Fruit fly (Drosophila melanogaster) whole organism, embryonic: Measurements from ENCODE around the gene CG13700.
A peak's percentile ranks its signal among the peaks of the same experiment; 100 is the strongest.

Source experiments
- Atf-2 ChIP-seq: fragments of 200-800 bp; sonication (Bioruptor generic); optimal IDR thresholded peaks from 2 replicates; lab custom pipeline; 2016; ENCODE audit warnings: missing biosample characterization, missing genetic modification characterization
- Atf3 ChIP-seq: fragments of 200-800 bp; sonication (Bioruptor generic); optimal IDR thresholded peaks from 3 replicates; lab custom pipeline; 2016; ENCODE audit warnings: missing biosample characterization, missing genetic modification characterization
- BEAF-32 ChIP-seq: fragments of 200-800 bp; sonication (Bioruptor generic); optimal IDR thresholded peaks from 3 replicates; lab custom pipeline; 2017; ENCODE audit warnings: missing biosample characterization, missing genetic modification characterization, mild to moderate bottlenecking, moderate library complexity, missing genetic modification reagents
- Bdp1 ChIP-seq: fragments of 200-800 bp; sonication (Bioruptor generic); optimal IDR thresholded peaks from 3 replicates; lab custom pipeline; 2016; ENCODE audit warnings: missing biosample characterization, missing genetic modification characterization
- CG10654 ChIP-seq: fragments of 200-800 bp; sonication (Bioruptor generic); optimal IDR thresholded peaks from 2 replicates; lab custom pipeline; 2016; ENCODE audit warnings: missing biosample characterization, missing genetic modification characterization
- CG11085 ChIP-seq: fragments of 200-800 bp; sonication (Bioruptor generic); IDR thresholded peaks from 2 replicates; pipeline ENCODE4 v1.3.6; 2022; ENCODE audit warnings: missing biosample characterization, missing genetic modification characterization
- CG11247 ChIP-seq: fragments of 200-800 bp; sonication (Bioruptor generic); IDR thresholded peaks from 2 replicates; pipeline ENCODE4 v1.3.6; 2022; ENCODE audit warnings: missing biosample characterization, missing genetic modification characterization
- CG11456 ChIP-seq: fragments of 200-800 bp; sonication (Bioruptor generic); IDR thresholded peaks from 3 replicates; pipeline ENCODE4 v1.3.6; 2022; ENCODE audit warnings: missing biosample characterization, missing genetic modification characterization
- CG11695 ChIP-seq: fragments of 200-800 bp; sonication (Bioruptor generic); IDR thresholded peaks from 3 replicates; pipeline ENCODE4 v1.3.6; 2022; ENCODE audit warnings: missing biosample characterization, missing genetic modification characterization
- CG13424 ChIP-seq: fragments of 200-800 bp; sonication (Bioruptor generic); optimal IDR thresholded peaks from 2 replicates; lab custom pipeline; 2019; ENCODE audit warnings: missing biosample characterization, mild to moderate bottlenecking, missing genetic modification characterization, moderate library complexity
- CG14965 ChIP-seq: fragments of 200-800 bp; sonication (Bioruptor generic); optimal IDR thresholded peaks from 2 replicates; lab custom pipeline; 2016; ENCODE audit warnings: missing biosample characterization, missing genetic modification characterization, borderline replicate concordance
- CG17361 ChIP-seq: fragments of 200-800 bp; sonication (Bioruptor generic); IDR thresholded peaks from 3 replicates; pipeline ENCODE4 v1.3.6; 2022; ENCODE audit warnings: missing biosample characterization, missing genetic modification characterization
- CG17568 ChIP-seq: fragments of 200-800 bp; sonication (Bioruptor generic); optimal IDR thresholded peaks from 2 replicates; lab custom pipeline; 2018; ENCODE audit warnings: missing biosample characterization, mild to moderate bottlenecking, missing genetic modification characterization, moderate library complexity
- CG17912 ChIP-seq: fragments of 200-800 bp; sonication (Bioruptor generic); optimal IDR thresholded peaks from 2 replicates; lab custom pipeline; 2018; ENCODE audit warnings: missing biosample characterization, mild to moderate bottlenecking, missing genetic modification characterization
- CG18619 ChIP-seq: fragments of 200-800 bp; sonication (Bioruptor generic); optimal IDR thresholded peaks from 3 replicates; lab custom pipeline; 2017; ENCODE audit warnings: missing biosample characterization, mild to moderate bottlenecking, missing genetic modification characterization
- CG2712 ChIP-seq: fragments of 200-800 bp; optimal IDR thresholded peaks from 3 replicates; lab custom pipeline; 2019; ENCODE audit warnings: missing biosample characterization, mild to moderate bottlenecking, missing genetic modification characterization, moderate library complexity
- CG2889 ChIP-seq: fragments of 200-800 bp; sonication (Bioruptor generic); IDR thresholded peaks from 3 replicates; pipeline ENCODE4 v1.3.6; 2022; ENCODE audit warnings: missing biosample characterization, missing genetic modification characterization
- CG30431 ChIP-seq: fragments of 200-800 bp; sonication (Bioruptor generic); optimal IDR thresholded peaks from 2 replicates; lab custom pipeline; 2017; ENCODE audit warnings: missing biosample characterization, missing genetic modification characterization
- CG3838 ChIP-seq: fragments of 200-800 bp; sonication (Bioruptor generic); optimal IDR thresholded peaks from 3 replicates; lab custom pipeline; 2016; ENCODE audit warnings: missing biosample characterization, missing genetic modification characterization
- CG6689 ChIP-seq: fragments of 200-800 bp; sonication (Bioruptor generic); IDR thresholded peaks from 2 replicates; pipeline ENCODE4 v1.3.6; 2022; ENCODE audit warnings: missing biosample characterization, missing genetic modification characterization
- CHES-1-like ChIP-seq: fragments of 200-800 bp; sonication (Bioruptor generic); optimal IDR thresholded peaks from 2 replicates; lab custom pipeline; 2016; ENCODE audit warnings: missing biosample characterization, missing genetic modification characterization
- CoRest ChIP-seq: fragments of 200-800 bp; sonication (Bioruptor generic); optimal IDR thresholded peaks from 3 replicates; lab custom pipeline; 2018; ENCODE audit warnings: missing biosample characterization, mild to moderate bottlenecking, missing genetic modification characterization, moderate library complexity
- Drgx ChIP-seq: fragments of 200-800 bp; sonication (Bioruptor generic); IDR thresholded peaks from 2 replicates; pipeline ENCODE4 v1.3.6; 2022; ENCODE audit warnings: missing biosample characterization, missing genetic modification characterization
- Hr3 ChIP-seq: fragments of 200-800 bp; sonication (Bioruptor generic); optimal IDR thresholded peaks from 3 replicates; lab custom pipeline; 2016; ENCODE audit warnings: missing biosample characterization, missing genetic modification characterization
- Hr39 ChIP-seq: fragments of >200 bp; optimal IDR thresholded peaks from 2 replicates; lab custom pipeline; 2017
- Hr51 ChIP-seq, 2 experiments: fragments of 200-800 bp; sonication (Bioruptor generic); optimal IDR thresholded peaks; 2 replicates in 1 of 2; 3 replicates in 1 of 2; lab custom pipeline; 2016 to 2018; ENCODE audit warnings: missing biosample characterization in 2 of 2, missing genetic modification characterization in 2 of 2, mild to moderate bottlenecking in 1 of 2, moderate library complexity in 1 of 2
- Hsf ChIP-seq: fragments of 200-800 bp; sonication (Bioruptor generic); optimal IDR thresholded peaks from 3 replicates; lab custom pipeline; 2016; ENCODE audit warnings: missing biosample characterization, missing genetic modification characterization
- Sox102F ChIP-seq: fragments of 200-800 bp; sonication (Bioruptor generic); optimal IDR thresholded peaks from 2 replicates; lab custom pipeline; 2018; ENCODE audit warnings: missing biosample characterization, mild to moderate bottlenecking, missing genetic modification characterization, moderate library complexity
- bowl ChIP-seq: fragments of 200-800 bp; sonication (Bioruptor generic); IDR thresholded peaks from 2 replicates; pipeline ENCODE4 v1.3.6; 2022; ENCODE audit warnings: missing biosample characterization, missing genetic modification characterization
- caup ChIP-seq: fragments of 200-800 bp; sonication (Bioruptor generic); optimal IDR thresholded peaks from 3 replicates; lab custom pipeline; 2017; ENCODE audit warnings: missing biosample characterization, mild to moderate bottlenecking, missing genetic modification characterization, moderate library complexity; ENCODE audit not compliant: severe bottlenecking
- chinmo ChIP-seq: fragments of 200-800 bp; sonication (Bioruptor generic); IDR thresholded peaks from 4 replicates; pipeline ENCODE4 v1.3.6; 2022; ENCODE audit warnings: missing biosample characterization, missing genetic modification characterization; ENCODE audit not compliant: partially characterized antibody
- corto ChIP-seq: fragments of 200-800 bp; sonication (Bioruptor generic); optimal IDR thresholded peaks from 2 replicates; lab custom pipeline; 2016; ENCODE audit warnings: missing biosample characterization, mild to moderate bottlenecking, missing genetic modification characterization, moderate library complexity
- disco-r ChIP-seq: fragments of 200-800 bp; sonication (Bioruptor generic); optimal IDR thresholded peaks from 2 replicates; lab custom pipeline; 2016; ENCODE audit warnings: missing biosample characterization, missing genetic modification characterization
- dmrt11E ChIP-seq: fragments of 200-800 bp; sonication (Bioruptor generic); optimal IDR thresholded peaks from 3 replicates; lab custom pipeline; 2018; ENCODE audit warnings: missing biosample characterization, mild to moderate bottlenecking, missing genetic modification characterization, moderate library complexity
- dmrt99B ChIP-seq: fragments of 200-800 bp; sonication (Bioruptor generic); optimal IDR thresholded peaks from 2 replicates; lab custom pipeline; 2018; ENCODE audit warnings: missing biosample characterization, mild to moderate bottlenecking, missing genetic modification characterization, moderate library complexity
- emc ChIP-seq: fragments of 200-800 bp; sonication (Bioruptor generic); optimal IDR thresholded peaks from 2 replicates; lab custom pipeline; 2016; ENCODE audit warnings: missing biosample characterization, missing genetic modification characterization
- kay ChIP-seq: fragments of 200-800 bp; sonication (Bioruptor generic); optimal IDR thresholded peaks from 2 replicates; lab custom pipeline; 2016; ENCODE audit warnings: missing biosample characterization, missing genetic modification characterization
- lmd ChIP-seq: fragments of 200-800 bp; sonication (Bioruptor generic); IDR thresholded peaks from 2 replicates; pipeline ENCODE4 v1.3.6; 2022; ENCODE audit warnings: missing biosample characterization, missing genetic modification characterization
- maf-S ChIP-seq: fragments of 200-800 bp; sonication (Bioruptor generic); optimal IDR thresholded peaks from 2 replicates; lab custom pipeline; 2016; ENCODE audit warnings: missing biosample characterization, missing genetic modification characterization
- mld ChIP-seq: fragments of 200-800 bp; sonication (Bioruptor generic); IDR thresholded peaks from 3 replicates; pipeline ENCODE4 v1.3.6; 2022; ENCODE audit warnings: missing biosample characterization, missing genetic modification characterization; ENCODE audit not compliant: partially characterized antibody
- nom ChIP-seq: fragments of 200-800 bp; sonication (Bioruptor generic); optimal IDR thresholded peaks from 2 replicates; lab custom pipeline; 2017; ENCODE audit warnings: missing biosample characterization, missing genetic modification characterization, mild to moderate bottlenecking, moderate library complexity, missing genetic modification reagents
- pan ChIP-seq, 4 experiments: fragments of >200 bp in 3 of 4; fragments of 200-800 bp in 1 of 4; sonication (Bioruptor generic) in 1 of 4; optimal IDR thresholded peaks in 3 of 4; IDR thresholded peaks in 1 of 4; 2 replicates each; pipeline versions ENCODE4 v1.3.6 to Lab custom; 2017 to 2022; ENCODE audit warnings: missing biosample characterization in 2 of 4, missing genetic modification characterization in 2 of 4, mixed read lengths in 1 of 4
- row ChIP-seq: fragments of 200-800 bp; sonication (Bioruptor generic); IDR thresholded peaks from 3 replicates; pipeline ENCODE4 v1.3.6; 2022; ENCODE audit warnings: missing biosample characterization, missing genetic modification characterization
- sd ChIP-seq: fragments of 200-800 bp; sonication (Bioruptor generic); optimal IDR thresholded peaks from 3 replicates; lab custom pipeline; 2018; ENCODE audit warnings: missing biosample characterization, mild to moderate bottlenecking, missing genetic modification characterization, moderate library complexity
- sr ChIP-seq: fragments of 200-800 bp; sonication (Bioruptor generic); IDR thresholded peaks from 3 replicates; pipeline ENCODE4 v1.3.6; 2022; ENCODE audit warnings: missing biosample characterization, missing genetic modification characterization
- trem ChIP-seq: fragments of 200-800 bp; optimal IDR thresholded peaks from 3 replicates; lab custom pipeline; 2019; ENCODE audit warnings: missing biosample characterization, mild to moderate bottlenecking, missing genetic modification characterization, moderate library complexity
- ttk ChIP-seq: fragments of 200-800 bp; sonication (Bioruptor generic); IDR thresholded peaks from 2 replicates; pipeline ENCODE4 v2.1.2; 2022; ENCODE audit warnings: missing biosample characterization, missing genetic modification characterization
- unpg ChIP-seq: fragments of 200-800 bp; sonication (Bioruptor generic); optimal IDR thresholded peaks from 3 replicates; lab custom pipeline; 2018; ENCODE audit warnings: missing biosample characterization, mild to moderate bottlenecking, missing genetic modification characterization, moderate library complexity
- yki ChIP-seq: fragments of >200 bp; optimal IDR thresholded peaks from 3 replicates; lab custom pipeline; 2018
- z ChIP-seq: fragments of 200-800 bp; sonication (Bioruptor generic); IDR thresholded peaks from 3 replicates; pipeline ENCODE4 v1.3.6; 2022; ENCODE audit warnings: missing biosample characterization, missing genetic modification characterization

Gene CG13700

dm6 chr3L:18281236-18281635 lies 19.8 kb downstream of the CG13700 start (continued):
- TF ChIP-seq CG11695: peak; percentile 81
- TF ChIP-seq CG13424 (tag; lab: Kevin White, UChicago): peak; percentile 91
- TF ChIP-seq CHES-1-like (GFP tag; lab: Kevin White, UChicago): peak; percentile 75
- no peak for TF ChIP-seq BEAF-32 (GFP tag; lab: Kevin White, UChicago)
- peak; percentile 92 for TF ChIP-seq CG6689 (GFP tag; lab: Robert Waterston, UW)
- peak; percentile 67; the same call in 1 of the 3 replicates for TF ChIP-seq CG11456 (GFP tag; lab: Robert Waterston, UW)
- peak; percentile 76 for TF ChIP-seq CG2889 (GFP tag; lab: Robert Waterston, UW)
- peak; percentile 98 for TF ChIP-seq CG2712
- TF ChIP-seq caup (GFP tag; lab: Kevin White, UChicago): peak; percentile 74
- no peak for TF ChIP-seq Hr39
- TF ChIP-seq unpg (GFP tag; lab: Kevin White, UChicago): peak; percentile 93
- TF ChIP-seq ttk: peak; percentile 84
- peak; percentile 90 for TF ChIP-seq lmd (GFP tag; lab: Robert Waterston, UW)
- no peak for TF ChIP-seq pan (optimal IDR thresholded peaks at IDR 0.05; lab: Kevin White, UChicago)
- TF ChIP-seq pan (GFP tag; optimal IDR thresholded peaks at IDR 0.05 in 1 of 2, IDR thresholded peaks at IDR 0.05 in 1 of 2): peak in 1 of 2 experiments; percentile 80
- peak; percentile 79 to 82 for TF ChIP-seq Hr51 (GFP tag; optimal IDR thresholded peaks at IDR 0.05; lab: Kevin White, UChicago)
- peak; percentile 72 for TF ChIP-seq CG3838 (GFP tag; lab: Kevin White, UChicago)
- TF ChIP-seq Sox102F: peak; percentile 87
- TF ChIP-seq yki: no peak
- peak; percentile 89 for TF ChIP-seq Hr3
- TF ChIP-seq z (GFP tag; lab: Robert Waterston, UW): 0 out of 3 replicates have a peak, but pooled peaks have one; percentile 56
- no peak for TF ChIP-seq CG17912 (GFP tag; lab: Kevin White, UChicago)
- peak; percentile 75 for TF ChIP-seq maf-S (GFP tag; lab: Kevin White, UChicago)
- peak; percentile 94 for TF ChIP-seq CG17361 (GFP tag; lab: Robert Waterston, UW)
- no peak for TF ChIP-seq CG11085 (GFP tag; lab: Robert Waterston, UW)
- peak; percentile 78 for TF ChIP-seq CG11247 (GFP tag; lab: Robert Waterston, UW)
- TF ChIP-seq CG17568 (GFP tag; lab: Kevin White, UChicago): peak; percentile 85
- peak; percentile 46 for TF ChIP-seq sd (tag; lab: Kevin White, UChicago)
- peak; percentile 88 for TF ChIP-seq Atf3
- TF ChIP-seq Bdp1: peak; percentile 77
- peak; percentile 92 for TF ChIP-seq Hsf (GFP tag; lab: Kevin White, UChicago)
- peak; percentile 72 for TF ChIP-seq CG10654
- peak; percentile 92 for TF ChIP-seq CG30431 (GFP tag; lab: Kevin White, UChicago)
- peak; percentile 86 for TF ChIP-seq Atf-2
- TF ChIP-seq nom: no peak
- no peak for TF ChIP-seq bowl (GFP tag; lab: Robert Waterston, UW)
- no peak for TF ChIP-seq sr
- TF ChIP-seq dmrt99B (tag; lab: Kevin White, UChicago): peak; percentile 87
- peak; percentile 84 for TF ChIP-seq CG18619 (GFP tag; lab: Kevin White, UChicago)
- TF ChIP-seq dmrt11E (tag; lab: Kevin White, UChicago): peak; percentile 99
- TF ChIP-seq chinmo (GFP tag; lab: Robert Waterston, UW): no peak
- no peak for TF ChIP-seq Drgx
- TF ChIP-seq CG14965 (GFP tag; lab: Kevin White, UChicago): peak; percentile 54
- TF ChIP-seq emc (GFP tag; lab: Kevin White, UChicago): peak; percentile 45
- TF ChIP-seq disco-r (GFP tag; lab: Kevin White, UChicago): peak; percentile 81
- TF ChIP-seq row (GFP tag; lab: Robert Waterston, UW): peak; percentile 96
- no peak for TF ChIP-seq corto (GFP tag; lab: Kevin White, UChicago)
- TF ChIP-seq mld: no peak
- peak; percentile 94 for TF ChIP-seq CoRest (tag; lab: Kevin White, UChicago)
- peak; percentile 87 for TF ChIP-seq kay (GFP tag; lab: Kevin White, UChicago)
- peak; percentile 87 for TF ChIP-seq trem (tag; lab: Kevin White, UChicago)
